Fruit fly (Drosophila melanogaster): ENCODE data around the gene CG32695.

- TF ChIP-seq ttk (optimal IDR thresholded peaks at IDR 0.05): no peak
- no peak for TF ChIP-seq psq (optimal IDR thresholded peaks at IDR 0.05)
- no peak for TF ChIP-seq Sin3A (optimal IDR thresholded peaks at IDR 0.05)
- TF ChIP-seq Myc (optimal IDR thresholded peaks at IDR 0.05): no peak
These were observed 7.9 kb upstream of the CG32695 start, which contains the start of gene CG9689 for dm6 chrX:9881746-9882145.

All from Kc167 (cell line).